Worm (Caenorhabditis elegans) whole organism, L2 larva: ENCODE results near the gene ZK550.2.

Experiments
- C34F6.9 ChIP-seq: fragments of 150-350 bp; optimal IDR thresholded peaks from 2 replicates; lab custom pipeline; 2014; ENCODE audit warnings: missing biosample characterization, missing genetic modification characterization
- F13H6.1 ChIP-seq: sonication (generic microtip); optimal IDR thresholded peaks from 2 replicates; lab custom pipeline; 2016; ENCODE audit warnings: missing genetic modification characterization, missing compliant biosample characterization
- R02D3.7 ChIP-seq: fragments of 150-350 bp; optimal IDR thresholded peaks from 2 replicates; lab custom pipeline; 2014; ENCODE audit warnings: missing biosample characterization, missing genetic modification characterization
- Y55F3AM.14 ChIP-seq: fragments of 200-800 bp; sonication (Bioruptor generic); optimal IDR thresholded peaks from 2 replicates; lab custom pipeline; 2018; ENCODE audit warnings: mild to moderate bottlenecking, missing genetic modification characterization, missing compliant biosample characterization
- ZK546.5 ChIP-seq: sonication (generic microtip); optimal IDR thresholded peaks from 2 replicates; lab custom pipeline; 2017; ENCODE audit warnings: missing biosample characterization, missing genetic modification characterization
- alr-1 ChIP-seq: fragments of 150-350 bp; optimal IDR thresholded peaks from 2 replicates; lab custom pipeline; 2014; ENCODE audit warnings: missing biosample characterization, missing genetic modification characterization
- aly-2 ChIP-seq: fragments of 150-350 bp; optimal IDR thresholded peaks from 2 replicates; lab custom pipeline; 2014; ENCODE audit warnings: missing biosample characterization, missing genetic modification characterization
- ama-1 ChIP-seq: fragments of 150-350 bp; optimal IDR thresholded peaks from 2 replicates; lab custom pipeline; 2018; ENCODE audit warnings: inconsistent platforms
- blmp-1 ChIP-seq: sonication (generic microtip); optimal IDR thresholded peaks from 2 replicates; lab custom pipeline; 2017; ENCODE audit warnings: missing genetic modification characterization, mild to moderate bottlenecking, missing compliant biosample characterization, antibody characterized with exemption, moderate library complexity; ENCODE audit not compliant: insufficient read depth
- ceh-16 ChIP-seq: fragments of 150-350 bp; optimal IDR thresholded peaks from 2 replicates; lab custom pipeline; 2014; ENCODE audit warnings: missing biosample characterization, missing genetic modification characterization
- ceh-82 ChIP-seq: fragments of 150-350 bp; optimal IDR thresholded peaks from 2 replicates; lab custom pipeline; 2014; ENCODE audit warnings: missing biosample characterization, missing genetic modification characterization
- crh-2 ChIP-seq: sonication (generic microtip); optimal IDR thresholded peaks from 2 replicates; lab custom pipeline; 2017; ENCODE audit warnings: missing biosample characterization, missing genetic modification characterization
- dmd-4 ChIP-seq: sonication (generic microtip); optimal IDR thresholded peaks from 2 replicates; lab custom pipeline; 2017; ENCODE audit warnings: missing biosample characterization, missing genetic modification characterization
- egl-27 ChIP-seq: sonication (generic microtip); optimal IDR thresholded peaks from 3 replicates; lab custom pipeline; 2017; ENCODE audit warnings: missing biosample characterization, missing genetic modification reagents, missing genetic modification characterization
- elt-1 ChIP-seq: fragments of 150-350 bp; optimal IDR thresholded peaks from 2 replicates; lab custom pipeline; 2014; ENCODE audit warnings: missing biosample characterization, missing genetic modification characterization
- elt-3 ChIP-seq: sonication (generic microtip); optimal IDR thresholded peaks from 2 replicates; lab custom pipeline; 2017; ENCODE audit warnings: missing biosample characterization, missing genetic modification characterization
- fos-1 ChIP-seq: fragments of 150-350 bp; optimal IDR thresholded peaks from 2 replicates; lab custom pipeline; 2014; ENCODE audit warnings: missing biosample characterization, missing genetic modification characterization
- gmeb-1 ChIP-seq: fragments of 150-350 bp; optimal IDR thresholded peaks from 2 replicates; lab custom pipeline; 2014; ENCODE audit warnings: missing biosample characterization, missing genetic modification characterization
- lin-11 ChIP-seq: fragments of 150-350 bp; sonication (generic microtip); optimal IDR thresholded peaks from 2 replicates; lab custom pipeline; 2014; ENCODE audit warnings: missing biosample characterization, missing genetic modification characterization, inconsistent platforms, mixed read lengths
- lin-13 ChIP-seq: fragments of 150-350 bp; optimal IDR thresholded peaks from 2 replicates; lab custom pipeline; 2014; ENCODE audit warnings: missing biosample characterization, missing genetic modification reagents, missing genetic modification characterization
- lin-39 ChIP-seq: fragments of 150-350 bp; optimal IDR thresholded peaks from 2 replicates; lab custom pipeline; 2014; ENCODE audit warnings: missing biosample characterization, missing genetic modification reagents, missing genetic modification characterization
- lsy-2 ChIP-seq, 2 experiments: fragments of 150-350 bp in 1 of 2; sonication (generic microtip) in 1 of 2; optimal IDR thresholded peaks; 2 replicates each; lab custom pipeline; 2014 to 2017; ENCODE audit warnings: missing biosample characterization in 2 of 2, missing genetic modification characterization in 2 of 2
- mab-5 ChIP-seq: fragments of 150-350 bp; optimal IDR thresholded peaks from 2 replicates; lab custom pipeline; 2014; ENCODE audit warnings: missing biosample characterization, missing genetic modification characterization
- mbf-1 ChIP-seq: sonication (generic microtip); optimal IDR thresholded peaks from 2 replicates; lab custom pipeline; 2017; ENCODE audit warnings: missing biosample characterization, missing genetic modification characterization
- nhr-10 ChIP-seq: sonication (generic microtip); optimal IDR thresholded peaks from 2 replicates; lab custom pipeline; 2017; ENCODE audit warnings: missing biosample characterization, missing genetic modification characterization
- nhr-11 ChIP-seq: fragments of 150-350 bp; optimal IDR thresholded peaks from 2 replicates; lab custom pipeline; 2014; ENCODE audit warnings: missing biosample characterization, missing genetic modification characterization
- nhr-12 ChIP-seq: fragments of 150-350 bp; optimal IDR thresholded peaks from 2 replicates; lab custom pipeline; 2014; ENCODE audit warnings: missing biosample characterization, missing genetic modification characterization
- nhr-129 ChIP-seq: fragments of 150-350 bp; optimal IDR thresholded peaks from 2 replicates; lab custom pipeline; 2014; ENCODE audit warnings: missing biosample characterization, missing genetic modification characterization
- nhr-21 ChIP-seq: fragments of 150-350 bp; optimal IDR thresholded peaks from 2 replicates; lab custom pipeline; 2014; ENCODE audit warnings: missing biosample characterization, missing genetic modification characterization
- nhr-23 ChIP-seq: fragments of 150-350 bp; optimal IDR thresholded peaks from 2 replicates; lab custom pipeline; 2014; ENCODE audit warnings: missing biosample characterization, missing genetic modification reagents, missing genetic modification characterization
- nhr-237 ChIP-seq: fragments of 150-350 bp; optimal IDR thresholded peaks from 2 replicates; lab custom pipeline; 2014; ENCODE audit warnings: missing biosample characterization, missing genetic modification characterization
- nhr-25 ChIP-seq: fragments of 150-350 bp; sonication (generic microtip); optimal IDR thresholded peaks from 3 replicates; lab custom pipeline; 2014; ENCODE audit warnings: missing biosample characterization, missing genetic modification characterization
- nhr-6 ChIP-seq: fragments of 150-350 bp; optimal IDR thresholded peaks from 2 replicates; lab custom pipeline; 2014; ENCODE audit warnings: missing biosample characterization, missing genetic modification characterization
- nhr-77 ChIP-seq: fragments of 150-350 bp; optimal IDR thresholded peaks from 2 replicates; lab custom pipeline; 2014; ENCODE audit warnings: missing biosample characterization, missing genetic modification characterization
- peb-1 ChIP-seq: fragments of 150-350 bp; optimal IDR thresholded peaks from 2 replicates; lab custom pipeline; 2014; ENCODE audit warnings: missing biosample characterization, missing genetic modification characterization
- sem-4 ChIP-seq: fragments of 150-350 bp; optimal IDR thresholded peaks from 2 replicates; lab custom pipeline; 2014; ENCODE audit warnings: missing biosample characterization, missing genetic modification reagents, missing genetic modification characterization
- skn-1 ChIP-seq: sonication (generic microtip); optimal IDR thresholded peaks from 2 replicates; lab custom pipeline; 2017; ENCODE audit warnings: missing biosample characterization, missing genetic modification characterization
- sma-9 ChIP-seq, 2 experiments: fragments of 150-350 bp in 1 of 2; sonication (generic microtip) in 1 of 2; optimal IDR thresholded peaks; 2 replicates each; lab custom pipeline; 2014 to 2016; ENCODE audit warnings: missing genetic modification characterization in 2 of 2, mild to moderate bottlenecking in 1 of 2, missing biosample characterization in 1 of 2, missing compliant biosample characterization in 1 of 2, missing genetic modification reagents in 1 of 2, moderate library complexity in 1 of 2
- snpc-4 ChIP-seq: fragments of 150-350 bp; optimal IDR thresholded peaks from 2 replicates; lab custom pipeline; 2014; ENCODE audit warnings: missing biosample characterization, missing genetic modification characterization
- unc-39 ChIP-seq: fragments of 150-350 bp; optimal IDR thresholded peaks from 2 replicates; lab custom pipeline; 2014; ENCODE audit warnings: missing biosample characterization, missing genetic modification characterization
- unc-55 ChIP-seq: fragments of 150-350 bp; sonication (generic microtip); optimal IDR thresholded peaks from 3 replicates; lab custom pipeline; 2014; ENCODE audit warnings: missing biosample characterization, missing genetic modification reagents, missing genetic modification characterization
- unc-62 ChIP-seq: fragments of 150-350 bp; optimal IDR thresholded peaks from 2 replicates; lab custom pipeline; 2014; ENCODE audit warnings: missing biosample characterization, missing genetic modification reagents, missing genetic modification characterization
- zag-1 ChIP-seq: fragments of 150-350 bp; optimal IDR thresholded peaks from 2 replicates; lab custom pipeline; 2014; ENCODE audit warnings: missing biosample characterization, missing genetic modification characterization
- ztf-11 ChIP-seq: sonication (generic microtip); optimal IDR thresholded peaks from 2 replicates; lab custom pipeline; 2017; ENCODE audit warnings: missing biosample characterization, missing genetic modification characterization
- ztf-4 ChIP-seq: fragments of 150-350 bp; optimal IDR thresholded peaks from 2 replicates; lab custom pipeline; 2014; ENCODE audit warnings: missing biosample characterization, missing genetic modification characterization

ZK550.2 gene

DNA sequence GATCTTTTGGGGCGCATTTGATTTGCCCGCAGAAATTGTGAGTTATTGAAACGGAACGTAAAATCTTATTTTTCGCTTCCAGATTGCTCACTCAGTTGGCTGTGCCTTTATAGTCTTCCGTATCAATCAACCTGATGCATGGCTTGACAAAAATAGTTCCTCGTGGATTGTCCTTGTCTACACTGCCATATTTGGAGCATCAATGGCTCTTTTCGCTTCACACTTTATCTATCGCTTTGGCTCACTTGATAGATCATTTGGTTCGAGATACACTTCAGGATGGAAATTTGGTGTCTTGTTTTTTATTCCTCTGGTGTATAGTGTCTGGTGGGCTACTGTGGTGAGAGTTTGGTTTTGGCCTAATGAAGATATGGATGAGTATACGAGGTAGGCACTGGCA lies 20.3 kb downstream of the ZK550.2 start:
- TF ChIP-seq aly-2 (tag; lab: Kevin White, UChicago) (no peak), egl-27 (tag; lab: Kevin White, UChicago) (no peak), ztf-4 (tag; lab: Kevin White, UChicago) (no peak), C34F6.9 (tag; lab: Kevin White, UChicago) (no peak), gmeb-1 (tag; lab: Kevin White, UChicago) (no peak), alr-1 (tag; lab: Kevin White, UChicago) (no peak), nhr-12 (tag; lab: Kevin White, UChicago) (no peak), nhr-21 (no peak), lsy-2 (tag; optimal IDR thresholded peaks at IDR 0.05; lab: Kevin White, UChicago) (no peak), peb-1 (tag; lab: Kevin White, UChicago) (no peak), ama-1 (lab: Kevin White, UChicago) (no peak), zag-1 (tag; lab: Kevin White, UChicago) (no peak), R02D3.7 (tag; lab: Kevin White, UChicago) (no peak), elt-1 (tag; lab: Kevin White, UChicago) (no peak), blmp-1 (tag; lab: Kevin White, UChicago) (no peak), unc-55 (GFP tag; lab: Kevin White, UChicago) (no peak), mbf-1 (no peak), nhr-77 (no peak), crh-2 (tag; lab: Kevin White, UChicago) (no peak), nhr-23 (tag; lab: Kevin White, UChicago) (no peak)

DNA sequence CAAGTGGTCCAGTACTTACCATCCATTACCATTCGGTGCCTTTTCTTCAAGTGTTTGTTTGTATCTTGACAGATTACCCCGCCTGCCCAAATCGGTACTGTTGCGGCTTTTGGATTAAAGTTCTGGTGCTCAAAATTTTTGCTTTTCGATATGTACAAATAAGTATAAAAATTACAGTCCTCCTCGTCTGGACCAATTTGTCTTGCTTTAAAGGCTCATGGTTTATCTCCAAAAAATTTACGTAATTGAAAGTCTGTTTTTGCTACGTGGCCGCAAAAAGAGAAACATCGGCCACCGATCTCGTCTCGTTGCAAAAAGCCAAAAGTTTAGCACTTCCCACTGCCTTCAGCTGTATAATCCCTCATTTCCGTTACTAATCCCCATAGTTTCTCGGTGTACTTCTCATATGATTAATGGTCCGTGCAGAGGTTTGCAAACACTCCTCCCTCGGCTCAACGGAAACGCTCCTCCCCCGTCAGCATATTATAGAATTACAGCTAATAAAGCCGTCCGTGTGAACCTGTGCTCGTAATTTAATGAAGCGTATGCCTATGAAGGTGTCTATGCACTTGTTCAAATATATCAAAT lies 22.0 kb downstream of the ZK550.2 start:
- TF ChIP-seq unc-55 (GFP tag; lab: Kevin White, UChicago) = peak; percentile 70
- TF ChIP-seq ZK546.5 (tag; lab: Kevin White, UChicago) = no peak
- TF ChIP-seq unc-39 (tag; lab: Kevin White, UChicago) = no peak
- TF ChIP-seq mab-5 (tag; lab: Kevin White, UChicago) = peak; percentile 27
- TF ChIP-seq, all 48 proteins: peak for 2

DNA sequence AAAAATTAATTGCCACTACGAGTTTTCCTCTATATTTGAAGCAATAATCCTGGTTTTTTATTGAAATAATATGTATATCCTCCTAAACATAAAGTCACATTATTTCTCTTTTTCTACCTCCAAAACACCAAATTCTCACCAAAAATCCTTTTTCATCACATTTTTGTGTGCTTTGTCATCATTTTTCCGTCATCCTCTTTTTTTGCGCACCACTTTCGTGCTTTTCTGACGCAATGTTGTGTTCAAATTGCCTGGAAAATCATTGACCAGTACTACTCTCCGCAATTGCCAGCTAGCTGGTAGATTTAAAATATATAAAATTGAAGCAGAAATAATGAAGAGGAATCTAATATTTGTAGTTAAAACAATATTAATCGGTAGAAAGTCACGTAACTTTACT lies 22.7 kb downstream of the ZK550.2 start:
- TF ChIP-seq ztf-4 (tag; lab: Kevin White, UChicago) = no peak
- no peak for TF ChIP-seq F13H6.1 (tag; lab: Kevin White, UChicago)

DNA sequence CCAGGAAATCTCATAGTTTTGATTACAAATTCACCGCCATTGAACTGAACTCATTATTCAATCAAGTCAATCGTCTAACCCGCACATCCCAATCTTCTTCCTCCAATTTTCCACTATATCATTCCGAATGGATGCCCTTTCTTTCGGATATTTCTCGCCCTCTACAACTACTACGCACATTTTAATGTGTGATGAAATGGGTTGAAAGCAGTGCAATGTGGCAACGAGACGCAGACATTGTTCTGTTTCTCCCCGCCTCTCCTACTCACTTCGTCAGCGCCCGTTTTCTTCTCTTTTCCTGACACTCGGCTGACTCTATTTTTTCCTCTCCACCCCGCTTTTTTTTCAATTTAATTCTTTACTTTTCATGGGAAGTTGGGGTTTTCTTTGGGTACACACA lies 23.2 kb downstream of the ZK550.2 start:
- TF ChIP-seq ama-1 (lab: Kevin White, UChicago) (peak; percentile 41), sem-4 (tag; lab: Kevin White, UChicago) (peak; percentile 65), ceh-16 (tag; lab: Kevin White, UChicago) (no peak), lin-39 (no peak), R02D3.7 (tag; lab: Kevin White, UChicago) (no peak), F13H6.1 (tag; lab: Kevin White, UChicago) (peak; percentile 24), C34F6.9 (tag; lab: Kevin White, UChicago) (peak; percentile 73), unc-62 (GFP tag; lab: Kevin White, UChicago) (no peak), skn-1 (no peak), nhr-77 (no peak), elt-3 (tag; lab: Kevin White, UChicago) (no peak), nhr-23 (tag; lab: Kevin White, UChicago) (no peak), nhr-25 (tag; lab: Kevin White, UChicago) (no peak), unc-39 (tag; lab: Kevin White, UChicago) (no peak), nhr-10 (tag; lab: Kevin White, UChicago) (no peak), gmeb-1 (tag; lab: Kevin White, UChicago) (no peak), nhr-6 (tag; lab: Kevin White, UChicago) (no peak), nhr-237 (no peak), dmd-4 (no peak), aly-2 (tag; lab: Kevin White, UChicago) (no peak), zag-1 (tag; lab: Kevin White, UChicago) (peak; percentile 5), egl-27 (tag; lab: Kevin White, UChicago) (no peak), fos-1 (tag; lab: Kevin White, UChicago) (peak; percentile 62), snpc-4 (peak; percentile 10), lin-11 (tag; lab: Kevin White, UChicago) (no peak), ceh-82 (no peak), ztf-11 (no peak), nhr-21 (no peak), sma-9 (GFP tag; optimal IDR thresholded peaks at IDR 0.05; lab: Kevin White, UChicago) (peak; percentile 45), sma-9 (tag; optimal IDR thresholded peaks at IDR 0.05; lab: Kevin White, UChicago) (no peak), Y55F3AM.14 (GFP tag; lab: Kevin White, UChicago) (no peak), nhr-11 (tag; lab: Kevin White, UChicago) (no peak), blmp-1 (tag; lab: Kevin White, UChicago) (no peak), ztf-4 (tag; lab: Kevin White, UChicago) (no peak), lsy-2 (tag; optimal IDR thresholded peaks at IDR 0.05; lab: Kevin White, UChicago) (peak in 1 of 2 experiments; percentile 51), unc-55 (GFP tag; lab: Kevin White, UChicago) (peak; percentile 56), ZK546.5 (tag; lab: Kevin White, UChicago) (no peak), nhr-129 (tag; lab: Kevin White, UChicago) (peak; percentile 87), lin-13 (GFP tag; lab: Kevin White, UChicago) (peak; percentile 8), mab-5 (tag; lab: Kevin White, UChicago) (peak; percentile 62)
